Fruit fly (Drosophila melanogaster): Measurements from ENCODE around the gene CG14143.

The CG14143 gene

DNA sequence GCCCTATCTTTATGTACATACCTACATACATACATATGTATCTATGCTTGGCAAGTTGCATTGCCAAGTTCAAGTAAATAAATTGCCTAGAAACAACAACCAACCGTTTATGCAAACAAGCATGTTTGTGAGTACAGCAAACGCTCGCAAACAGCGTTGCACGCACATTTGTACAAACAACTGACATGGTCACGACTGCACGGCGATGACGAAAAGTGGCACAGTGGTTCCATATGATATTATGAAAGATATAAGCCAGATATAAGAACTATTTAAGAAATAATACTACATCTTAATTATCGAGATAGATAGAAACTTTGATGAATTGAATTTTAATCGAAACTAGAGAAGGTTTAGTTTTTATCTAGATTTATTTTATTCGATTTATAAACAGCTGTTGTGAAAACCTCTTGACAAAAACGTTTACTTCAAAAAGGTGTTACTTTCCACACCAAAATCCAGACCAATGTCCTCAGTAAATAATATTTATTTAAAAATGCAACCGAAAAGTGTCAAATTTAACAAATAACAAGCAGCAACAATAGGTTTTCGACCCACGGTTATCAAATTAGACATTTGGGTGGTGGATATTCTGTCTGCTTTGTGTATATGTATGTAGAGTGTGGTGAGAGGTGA is 44.9 kb upstream of the CG14143 start (continued):
- TF ChIP-seq Doc3 (GFP tag; IDR thresholded peaks at IDR 0.05; ENCODE audit: partially characterized antibody) (no peak), nerfin-1 (tag; optimal IDR thresholded peaks at IDR 0.05) (peak; percentile 59), Atf-2 (GFP tag; optimal IDR thresholded peaks at IDR 0.05) (peak; percentile 88), gcm2 (GFP tag; optimal IDR thresholded peaks at IDR 0.05) (peak; percentile 91), CG8281 (tag; optimal IDR thresholded peaks at IDR 0.05) (peak; percentile 66), cwo (GFP tag; optimal IDR thresholded peaks at IDR 0.05) (peak; percentile 87), CG31441 (GFP tag; IDR thresholded peaks at IDR 0.05) (peak; percentile 97), Eip74EF (GFP tag; optimal IDR thresholded peaks at IDR 0.05) (peak in 1 of 2 experiments; percentile 96), insv (GFP tag; optimal IDR thresholded peaks at IDR 0.05) (peak in 1 of 2 experiments; percentile 62), grn (GFP tag; optimal IDR thresholded peaks at IDR 0.05) (peak; percentile 74), nau (GFP tag; optimal IDR thresholded peaks at IDR 0.05) (peak; percentile 93), ssp (GFP tag; IDR thresholded peaks at IDR 0.05) (peak; percentile 68), repo (GFP tag; optimal IDR thresholded peaks at IDR 0.05) (peak; percentile 78), PHDP (tag; optimal IDR thresholded peaks at IDR 0.05) (peak; percentile 89), BtbVII (GFP tag; optimal IDR thresholded peaks at IDR 0.05) (peak; percentile 78), ase (GFP tag; IDR thresholded peaks at IDR 0.05) (peak; percentile 43), sim (GFP tag; IDR thresholded peaks at IDR 0.05) (peak; percentile 71), chn (GFP tag; optimal IDR thresholded peaks at IDR 0.05) (peak; percentile 84), CG31365 (tag; optimal IDR thresholded peaks at IDR 0.05) (peak; percentile 39), Max (GFP tag; optimal IDR thresholded peaks at IDR 0.05) (peak; percentile 93), CG13424 (tag; optimal IDR thresholded peaks at IDR 0.05) (peak; percentile 94), zf30C (GFP tag; optimal IDR thresholded peaks at IDR 0.05) (no peak), zfh2 (GFP tag; optimal IDR thresholded peaks at IDR 0.05) (peak; percentile 46), Pdp1 (GFP tag; optimal IDR thresholded peaks at IDR 0.05) (peak; percentile 73 to 84), Hr51 (GFP tag; optimal IDR thresholded peaks at IDR 0.05) (peak; percentile 68 to 97), CG4854 (GFP tag; optimal IDR thresholded peaks at IDR 0.05) (peak; percentile 73), CG6813 (GFP tag; optimal IDR thresholded peaks at IDR 0.05) (peak; percentile 85), so (GFP tag; IDR thresholded peaks at IDR 0.05) (peak; percentile 91), CG15011 (GFP tag; optimal IDR thresholded peaks at IDR 0.05) (peak; percentile 67), CG4730 (GFP tag; IDR thresholded peaks at IDR 0.05) (peak; percentile 49), dysf (GFP tag; IDR thresholded peaks at IDR 0.05) (peak; percentile 87; the same call in 1 of the 3 replicates), crc (GFP tag; optimal IDR thresholded peaks at IDR 0.05) (peak; percentile 61), CG7745 (tag; optimal IDR thresholded peaks at IDR 0.05) (peak; percentile 69), CG7372 (GFP tag; IDR thresholded peaks at IDR 0.05) (peak; percentile 72; the same call in 1 of the 2 replicates), Kr (GFP tag; optimal IDR thresholded peaks at IDR 0.05) (peak; percentile 88), MTF-1 (GFP tag; optimal IDR thresholded peaks at IDR 0.05; ENCODE audit: borderline replicate concordance) (peak; percentile 76), Mad (GFP tag; optimal IDR thresholded peaks at IDR 0.05) (peak; percentile 77), CTCF (GFP tag; optimal IDR thresholded peaks at IDR 0.05) (peak; percentile 63), tup (GFP tag; optimal IDR thresholded peaks at IDR 0.05) (peak; percentile 76), CG4617 (GFP tag; optimal IDR thresholded peaks at IDR 0.05; ENCODE audit: borderline replicate concordance) (peak; percentile 64), CG11723 (GFP tag; optimal IDR thresholded peaks at IDR 0.05) (peak; percentile 91), hkb (optimal IDR thresholded peaks at IDR 0.05) (no peak), hkb (GFP tag; IDR thresholded peaks at IDR 0.05) (peak; percentile 93), gcm (GFP tag; optimal IDR thresholded peaks at IDR 0.05) (peak; percentile 91), Camta (GFP tag; optimal IDR thresholded peaks at IDR 0.05) (peak; percentile 89), mam (GFP tag; optimal IDR thresholded peaks at IDR 0.05) (peak; percentile 71), CG7271 (tag; optimal IDR thresholded peaks at IDR 0.05) (peak; percentile 67), shn (GFP tag; optimal IDR thresholded peaks at IDR 0.05) (peak; percentile 67), Xbp1 (GFP tag; optimal IDR thresholded peaks at IDR 0.05) (peak; percentile 92)

All from whole organism, embryonic.